Fruit fly (Drosophila melanogaster) whole organism, embryonic: ENCODE results near the gene fan.

ENCODE experiments used
- Aef1 ChIP-seq: fragments of 200-800 bp; sonication (Bioruptor generic); IDR thresholded peaks from 3 replicates; pipeline ENCODE4 v1.3.6; 2022; ENCODE audit warnings: missing biosample characterization, missing genetic modification characterization
- Asciz ChIP-seq: fragments of 200-800 bp; sonication (Bioruptor generic); optimal IDR thresholded peaks from 2 replicates; lab custom pipeline; 2017; ENCODE audit warnings: missing biosample characterization, mild to moderate bottlenecking, missing genetic modification characterization, missing genetic modification reagents
- Awh ChIP-seq: fragments of 200-800 bp; sonication (Bioruptor generic); IDR thresholded peaks from 2 replicates; pipeline ENCODE4, ENCODE4 v1.3.6; 2022; ENCODE audit warnings: missing biosample characterization, missing genetic modification characterization
- CG10654 ChIP-seq: fragments of 200-800 bp; sonication (Bioruptor generic); optimal IDR thresholded peaks from 2 replicates; lab custom pipeline; 2016; ENCODE audit warnings: missing biosample characterization, missing genetic modification characterization
- CG11398 ChIP-seq: fragments of 200-800 bp; sonication (Bioruptor generic); optimal IDR thresholded peaks from 2 replicates; lab custom pipeline; 2016; ENCODE audit warnings: missing biosample characterization, missing genetic modification characterization
- CG11695 ChIP-seq: fragments of 200-800 bp; sonication (Bioruptor generic); IDR thresholded peaks from 3 replicates; pipeline ENCODE4 v1.3.6; 2022; ENCODE audit warnings: missing biosample characterization, missing genetic modification characterization
- CG1233 ChIP-seq: fragments of 200-800 bp; sonication (Bioruptor generic); optimal IDR thresholded peaks from 4 replicates; lab custom pipeline; 2018; ENCODE audit warnings: missing biosample characterization, mild to moderate bottlenecking, missing genetic modification characterization
- CG12391 ChIP-seq: fragments of 200-800 bp; sonication (Bioruptor generic); optimal IDR thresholded peaks from 3 replicates; lab custom pipeline; 2018; ENCODE audit warnings: missing biosample characterization, mild to moderate bottlenecking, missing genetic modification characterization, moderate library complexity
- CG1603 ChIP-seq: fragments of 200-800 bp; sonication (Bioruptor generic); optimal IDR thresholded peaks from 2 replicates; lab custom pipeline; 2019; ENCODE audit warnings: missing biosample characterization, mild to moderate bottlenecking, missing genetic modification characterization, moderate library complexity
- CG1647 ChIP-seq: fragments of 200-800 bp; sonication (Bioruptor generic); optimal IDR thresholded peaks from 3 replicates; lab custom pipeline; 2016; ENCODE audit warnings: missing biosample characterization, missing genetic modification characterization
- CG17568 ChIP-seq: fragments of 200-800 bp; sonication (Bioruptor generic); optimal IDR thresholded peaks from 2 replicates; lab custom pipeline; 2018; ENCODE audit warnings: missing biosample characterization, mild to moderate bottlenecking, missing genetic modification characterization, moderate library complexity
- CG2202 ChIP-seq: fragments of 200-800 bp; sonication (Bioruptor generic); optimal IDR thresholded peaks from 2 replicates; lab custom pipeline; 2018; ENCODE audit warnings: missing biosample characterization, mild to moderate bottlenecking, missing genetic modification characterization
- CG2875 ChIP-seq: fragments of 200-800 bp; sonication (Bioruptor generic); optimal IDR thresholded peaks from 2 replicates; lab custom pipeline; 2017; ENCODE audit warnings: missing biosample characterization, mild to moderate bottlenecking, missing genetic modification characterization, missing genetic modification reagents
- CG31224 ChIP-seq: fragments of 200-800 bp; sonication (Bioruptor generic); IDR thresholded peaks from 2 replicates; pipeline ENCODE4 v1.3.6; 2022; ENCODE audit warnings: missing biosample characterization, missing genetic modification characterization
- CG3163 ChIP-seq: fragments of 200-800 bp; sonication (Bioruptor generic); optimal IDR thresholded peaks from 3 replicates; lab custom pipeline; 2016; ENCODE audit warnings: missing biosample characterization, missing genetic modification characterization
- CG3407 ChIP-seq: fragments of 200-800 bp; sonication (Bioruptor generic); optimal IDR thresholded peaks from 2 replicates; lab custom pipeline; 2018; ENCODE audit warnings: missing biosample characterization, mild to moderate bottlenecking, missing genetic modification characterization
- CG3838 ChIP-seq: fragments of 200-800 bp; sonication (Bioruptor generic); optimal IDR thresholded peaks from 3 replicates; lab custom pipeline; 2016; ENCODE audit warnings: missing biosample characterization, missing genetic modification characterization
- CG7839 ChIP-seq: fragments of 200-800 bp; sonication (Bioruptor generic); optimal IDR thresholded peaks from 3 replicates; lab custom pipeline; 2018; ENCODE audit warnings: missing biosample characterization, mild to moderate bottlenecking, missing genetic modification characterization, moderate library complexity
- CG7928 ChIP-seq: fragments of 200-800 bp; sonication (Bioruptor generic); optimal IDR thresholded peaks from 2 replicates; lab custom pipeline; 2017; ENCODE audit warnings: missing biosample characterization, mild to moderate bottlenecking, missing genetic modification characterization
- CG8089 ChIP-seq: fragments of 200-800 bp; sonication (Bioruptor generic); optimal IDR thresholded peaks from 3 replicates; lab custom pipeline; 2016; ENCODE audit warnings: missing biosample characterization, missing genetic modification characterization
- CG9797 ChIP-seq: fragments of 200-800 bp; sonication (Bioruptor generic); optimal IDR thresholded peaks from 3 replicates; lab custom pipeline; 2018; ENCODE audit warnings: missing biosample characterization, mild to moderate bottlenecking, missing genetic modification characterization
- Drgx ChIP-seq: fragments of 200-800 bp; sonication (Bioruptor generic); IDR thresholded peaks from 2 replicates; pipeline ENCODE4 v1.3.6; 2022; ENCODE audit warnings: missing biosample characterization, missing genetic modification characterization
- HLH54F ChIP-seq: fragments of 200-800 bp; sonication (Bioruptor generic); optimal IDR thresholded peaks from 3 replicates; lab custom pipeline; 2016; ENCODE audit warnings: missing biosample characterization, missing genetic modification characterization
- Hr39 ChIP-seq: fragments of >200 bp; optimal IDR thresholded peaks from 2 replicates; lab custom pipeline; 2017
- Neu2 ChIP-seq: fragments of 200-800 bp; sonication (Bioruptor generic); optimal IDR thresholded peaks from 3 replicates; lab custom pipeline; 2016; ENCODE audit warnings: missing biosample characterization, missing genetic modification characterization, borderline replicate concordance
- Nf-YB ChIP-seq: fragments of 200-800 bp; sonication (Bioruptor generic); optimal IDR thresholded peaks from 3 replicates; lab custom pipeline; 2019; ENCODE audit warnings: missing biosample characterization, mild to moderate bottlenecking, missing genetic modification characterization, moderate library complexity
- Ptx1 ChIP-seq: fragments of 200-800 bp; sonication (Bioruptor generic); IDR thresholded peaks from 2 replicates; pipeline ENCODE4 v1.3.6; 2022; ENCODE audit warnings: missing biosample characterization, missing genetic modification characterization
- Sin3A ChIP-seq: fragments of >200 bp; optimal IDR thresholded peaks from 2 replicates; lab custom pipeline; 2018
- ab ChIP-seq: fragments of 200-800 bp; sonication (Bioruptor generic); optimal IDR thresholded peaks from 2 replicates; lab custom pipeline; 2016; ENCODE audit warnings: missing biosample characterization, missing genetic modification characterization
- ash1 ChIP-seq: fragments of 200-800 bp; sonication (Bioruptor generic); optimal IDR thresholded peaks from 2 replicates; lab custom pipeline; 2018; ENCODE audit warnings: missing biosample characterization, mild to moderate bottlenecking, missing genetic modification characterization
- ato ChIP-seq: fragments of 200-800 bp; sonication (Bioruptor generic); IDR thresholded peaks from 2 replicates; pipeline ENCODE4 v1.3.6; 2022; ENCODE audit warnings: missing biosample characterization, missing genetic modification characterization; ENCODE audit not compliant: partially characterized antibody
- bigmax ChIP-seq: fragments of 200-800 bp; sonication (Bioruptor generic); optimal IDR thresholded peaks from 2 replicates; lab custom pipeline; 2018; ENCODE audit warnings: missing biosample characterization, mild to moderate bottlenecking, missing genetic modification characterization
- ewg ChIP-seq: fragments of 200-800 bp; sonication (Bioruptor generic); optimal IDR thresholded peaks from 3 replicates; lab custom pipeline; 2017; ENCODE audit warnings: mild to moderate bottlenecking, missing biosample characterization, missing genetic modification reagents, missing genetic modification characterization
- eyg ChIP-seq: fragments of 200-800 bp; sonication (Bioruptor generic); optimal IDR thresholded peaks from 3 replicates; lab custom pipeline; 2016; ENCODE audit warnings: missing biosample characterization, missing genetic modification characterization
- ham ChIP-seq: fragments of 200-800 bp; sonication (Bioruptor generic); IDR thresholded peaks from 2 replicates; pipeline ENCODE4 v1.3.6; 2022; ENCODE audit warnings: missing biosample characterization, missing genetic modification characterization
- jigr1 ChIP-seq: fragments of 200-800 bp; sonication (Bioruptor generic); IDR thresholded peaks from 3 replicates; pipeline ENCODE4 v1.3.6; 2022; ENCODE audit warnings: missing biosample characterization, missing genetic modification characterization
- kah ChIP-seq: fragments of 200-800 bp; sonication (Bioruptor generic); optimal IDR thresholded peaks from 2 replicates; lab custom pipeline; 2018; ENCODE audit warnings: missing biosample characterization, mild to moderate bottlenecking, missing genetic modification characterization
- knrl ChIP-seq: fragments of 200-800 bp; sonication (Bioruptor generic); IDR thresholded peaks from 3 replicates; pipeline ENCODE4 v1.3.6; 2022; ENCODE audit warnings: missing biosample characterization, missing genetic modification characterization; ENCODE audit not compliant: partially characterized antibody
- lmd ChIP-seq: fragments of 200-800 bp; sonication (Bioruptor generic); IDR thresholded peaks from 2 replicates; pipeline ENCODE4 v1.3.6; 2022; ENCODE audit warnings: missing biosample characterization, missing genetic modification characterization
- nmo ChIP-seq: fragments of 200-800 bp; sonication (Bioruptor generic); optimal IDR thresholded peaks from 2 replicates; lab custom pipeline; 2018; ENCODE audit warnings: missing biosample characterization, mild to moderate bottlenecking, missing genetic modification characterization, moderate library complexity
- org-1 ChIP-seq: fragments of 200-800 bp; sonication (Bioruptor generic); optimal IDR thresholded peaks from 2 replicates; lab custom pipeline; 2017; ENCODE audit warnings: missing biosample characterization, missing genetic modification characterization
- otp ChIP-seq: fragments of 200-800 bp; sonication (Bioruptor generic); IDR thresholded peaks from 3 replicates; pipeline ENCODE4, ENCODE4 v1.3.6; 2022; ENCODE audit warnings: missing biosample characterization, missing genetic modification characterization
- rib ChIP-seq: fragments of 200-800 bp; sonication (Bioruptor generic); IDR thresholded peaks from 2 replicates; pipeline ENCODE4 v1.3.6; 2022; ENCODE audit warnings: missing biosample characterization, missing genetic modification characterization
- scrt ChIP-seq: fragments of 200-800 bp; sonication (Bioruptor generic); optimal IDR thresholded peaks from 2 replicates; lab custom pipeline; 2018; ENCODE audit warnings: missing biosample characterization, mild to moderate bottlenecking, missing genetic modification characterization, moderate library complexity
- seq ChIP-seq: fragments of 200-800 bp; sonication (Bioruptor generic); IDR thresholded peaks from 2 replicates; pipeline ENCODE4 v1.3.6; 2022; ENCODE audit warnings: missing biosample characterization, missing genetic modification characterization
- sim ChIP-seq: fragments of 200-800 bp; sonication (Bioruptor generic); IDR thresholded peaks from 2 replicates; pipeline ENCODE4 v1.3.6; 2022; ENCODE audit warnings: missing biosample characterization, missing genetic modification characterization
- sna ChIP-seq: fragments of 200-800 bp; sonication (Bioruptor generic); IDR thresholded peaks from 2 replicates; pipeline ENCODE4 v1.3.6; 2022; ENCODE audit warnings: missing biosample characterization, missing genetic modification characterization; ENCODE audit not compliant: partially characterized antibody
- ssp ChIP-seq: fragments of 200-800 bp; sonication (Bioruptor generic); IDR thresholded peaks from 2 replicates; pipeline ENCODE4 v1.3.6; 2022; ENCODE audit warnings: missing biosample characterization, missing genetic modification characterization
- tll ChIP-seq, 2 experiments: fragments of 200-800 bp in 1 of 2; fragments of >200 bp in 1 of 2; sonication (Bioruptor generic) in 1 of 2; optimal IDR thresholded peaks; 2 replicates each; lab custom pipeline; 2017 to 2019; ENCODE audit warnings: missing biosample characterization in 2 of 2, missing genetic modification characterization in 2 of 2, mild to moderate bottlenecking in 1 of 2, moderate library complexity in 1 of 2
- ttk ChIP-seq: fragments of 200-800 bp; sonication (Bioruptor generic); IDR thresholded peaks from 2 replicates; pipeline ENCODE4 v2.1.2; 2022; ENCODE audit warnings: missing biosample characterization, missing genetic modification characterization
- vfl ChIP-seq: fragments of 200-800 bp; sonication (Bioruptor generic); optimal IDR thresholded peaks from 2 replicates; lab custom pipeline; 2016; ENCODE audit warnings: missing biosample characterization, missing genetic modification characterization

Gene fan

DNA sequence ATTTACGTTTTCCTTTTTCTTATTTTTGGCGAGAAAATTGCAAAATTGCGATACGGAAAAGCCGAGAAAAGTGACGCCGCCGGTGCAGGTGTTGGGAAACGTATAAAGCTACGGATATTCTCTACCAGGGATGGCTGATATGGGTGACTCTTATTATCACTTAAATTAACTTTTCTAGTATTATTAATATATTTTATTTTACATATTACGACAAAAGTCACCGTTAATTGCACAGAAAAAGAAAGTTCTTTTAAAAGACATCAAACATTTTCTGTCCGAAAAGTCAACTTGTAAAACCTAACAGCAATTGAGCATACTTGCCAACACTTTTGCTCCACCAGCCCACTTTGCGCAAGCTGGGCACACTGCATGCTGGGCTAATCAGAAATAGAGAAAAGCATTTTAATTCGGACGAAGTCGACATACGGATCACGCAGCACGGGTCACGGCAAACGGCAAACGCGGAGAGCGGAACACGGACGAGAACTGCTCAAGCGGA is 18.8 kb downstream of the fan start, which contains the start of the genes Cds and Uba2 (continued):
- TF ChIP-seq tll (GFP tag; optimal IDR thresholded peaks at IDR 0.05; lab: Kevin White, UChicago) = peak in 1 of 2 experiments; percentile 92
- peak; percentile 82 for TF ChIP-seq scrt (GFP tag; lab: Kevin White, UChicago)
- TF ChIP-seq CG7839 = peak; percentile 91
- peak; percentile 77 for TF ChIP-seq CG11398 (GFP tag; lab: Kevin White, UChicago)
- peak; percentile 88 for TF ChIP-seq Aef1
- TF ChIP-seq eyg (GFP tag; lab: Kevin White, UChicago) = peak; percentile 59
- TF ChIP-seq CG31224 (GFP tag; lab: Robert Waterston, UW) = peak; percentile 86
- no peak for TF ChIP-seq Hr39
- peak; percentile 86 for TF ChIP-seq CG1233 (GFP tag; lab: Kevin White, UChicago)
- TF ChIP-seq CG3163 = peak; percentile 33
- peak; percentile 73 for TF ChIP-seq Nf-YB (GFP tag; lab: Kevin White, UChicago)
- peak; percentile 53; the same call in 1 of the 2 replicates for TF ChIP-seq Awh (GFP tag; lab: Robert Waterston, UW)
- peak; percentile 54 for TF ChIP-seq CG1647
- no peak for TF ChIP-seq Neu2
- peak; percentile 85 for TF ChIP-seq Asciz (GFP tag; lab: Kevin White, UChicago)
- peak; percentile 45 for TF ChIP-seq CG8089 (GFP tag; lab: Kevin White, UChicago)
- peak; percentile 84 for TF ChIP-seq jigr1 (GFP tag; lab: Robert Waterston, UW)
- TF ChIP-seq CG10654 (GFP tag; lab: Kevin White, UChicago) = peak; percentile 93
- TF ChIP-seq ab (GFP tag; lab: Kevin White, UChicago) = peak; percentile 41
- TF ChIP-seq ssp (GFP tag; lab: Robert Waterston, UW) = peak; percentile 84
- peak; percentile 57; the same call in 2 of the 3 replicates for TF ChIP-seq knrl (GFP tag; lab: Robert Waterston, UW)
- TF ChIP-seq Ptx1 (GFP tag; lab: Robert Waterston, UW) = peak; percentile 93
- peak; percentile 62 for TF ChIP-seq CG3838
- TF ChIP-seq kah (GFP tag; lab: Kevin White, UChicago) = peak; percentile 44
- peak; percentile 80 for TF ChIP-seq CG2875
- TF ChIP-seq CG11695 = peak; percentile 88
- peak; percentile 87 for TF ChIP-seq otp (GFP tag; lab: Robert Waterston, UW)
- no peak for TF ChIP-seq CG17568 (GFP tag; lab: Kevin White, UChicago)
- peak; percentile 82 for TF ChIP-seq ewg
- TF ChIP-seq lmd (GFP tag; lab: Robert Waterston, UW) = peak; percentile 91
- peak; percentile 87 for TF ChIP-seq ttk
- peak; percentile 88 for TF ChIP-seq CG2202 (tag; lab: Kevin White, UChicago)
- peak; percentile 77 for TF ChIP-seq ham (GFP tag; lab: Robert Waterston, UW)
- TF ChIP-seq ato (GFP tag; lab: Robert Waterston, UW) = peak; percentile 31; the same call in 1 of the 2 replicates
- peak; percentile 81 for TF ChIP-seq CG3407 (GFP tag; lab: Kevin White, UChicago)
- TF ChIP-seq Sin3A (lab: Kevin White, UChicago) = peak; percentile 74
- peak; percentile 94 for TF ChIP-seq CG9797
- TF ChIP-seq CG12391 (tag; lab: Kevin White, UChicago) = peak; percentile 96
- TF ChIP-seq ash1 (GFP tag; lab: Kevin White, UChicago) = peak; percentile 68
- TF ChIP-seq CG1603 (tag; lab: Kevin White, UChicago) = peak; percentile 50
- TF ChIP-seq vfl (GFP tag; lab: Kevin White, UChicago) = peak; percentile 85
- peak; percentile 84 for TF ChIP-seq Drgx (GFP tag; lab: Robert Waterston, UW)
- peak; percentile 92 for TF ChIP-seq CG7928
- TF ChIP-seq bigmax (GFP tag; lab: Kevin White, UChicago) = peak; percentile 32
- peak; percentile 87 for TF ChIP-seq rib (GFP tag; lab: Robert Waterston, UW)
- TF ChIP-seq nmo = peak; percentile 94
- TF ChIP-seq seq (GFP tag; lab: Robert Waterston, UW) = peak; percentile 87
- TF ChIP-seq sim = 0 out of 2 replicates have a peak, but pooled peaks have one; percentile 28
- peak; percentile 79 for TF ChIP-seq org-1
- peak; percentile 88 for TF ChIP-seq HLH54F (GFP tag; lab: Kevin White, UChicago)
- no peak for TF ChIP-seq sna (GFP tag; lab: Robert Waterston, UW)
